Worm (Caenorhabditis elegans) whole organism, late embryonic: ENCODE results near the gene D2024.4.

Experiments used
- C08G9.2 ChIP-seq: sonication (generic microtip); optimal IDR thresholded peaks from 2 replicates; lab custom pipeline; 2016; ENCODE audit warnings: mild to moderate bottlenecking, missing genetic modification characterization, moderate library complexity, missing compliant biosample characterization
- F13H6.1 ChIP-seq: sonication (generic microtip); optimal IDR thresholded peaks from 2 replicates; lab custom pipeline; 2016; ENCODE audit warnings: missing genetic modification characterization, missing compliant biosample characterization
- K02D7.2 ChIP-seq: sonication (generic microtip); optimal IDR thresholded peaks from 2 replicates; lab custom pipeline; 2017; ENCODE audit warnings: mild to moderate bottlenecking, missing genetic modification characterization, missing compliant biosample characterization
- K09A11.1 ChIP-seq: sonication (generic microtip); optimal IDR thresholded peaks from 2 replicates; lab custom pipeline; 2017; ENCODE audit warnings: antibody characterized with exemption, mild to moderate bottlenecking, missing genetic modification characterization, missing compliant biosample characterization; ENCODE audit not compliant: insufficient read depth
- T23F11.4 ChIP-seq: fragments of 200-800 bp; sonication (Bioruptor generic); optimal IDR thresholded peaks from 2 replicates; lab custom pipeline; 2018; ENCODE audit warnings: mild to moderate bottlenecking, missing genetic modification characterization, missing compliant biosample characterization
- ahr-1 ChIP-seq: sonication (generic microtip); optimal IDR thresholded peaks from 2 replicates; lab custom pipeline; 2016; ENCODE audit warnings: missing genetic modification characterization, missing compliant biosample characterization
- ceh-18 ChIP-seq: sonication (generic microtip); optimal IDR thresholded peaks from 2 replicates; lab custom pipeline; 2016; ENCODE audit warnings: missing genetic modification characterization, missing compliant biosample characterization
- ceh-22 ChIP-seq: sonication (generic microtip); optimal IDR thresholded peaks from 2 replicates; lab custom pipeline; 2017; ENCODE audit warnings: missing biosample characterization, missing genetic modification characterization
- ceh-24 ChIP-seq: sonication (generic microtip); optimal IDR thresholded peaks from 2 replicates; lab custom pipeline; 2016; ENCODE audit warnings: mild to moderate bottlenecking, missing genetic modification characterization, missing compliant biosample characterization
- ceh-34 ChIP-seq: sonication (generic microtip); optimal IDR thresholded peaks from 2 replicates; lab custom pipeline; 2016; ENCODE audit warnings: mild to moderate bottlenecking, missing genetic modification characterization, missing compliant biosample characterization
- ceh-45 ChIP-seq: fragments of 200-800 bp; sonication (Bioruptor generic); IDR thresholded peaks from 2 replicates; pipeline ENCODE4 v1.3.6; 2022; ENCODE audit warnings: missing genetic modification reagents, missing genetic modification characterization, missing compliant biosample characterization
- ceh-6 ChIP-seq: fragments of 200-800 bp; sonication (Bioruptor generic); optimal IDR thresholded peaks from 2 replicates; lab custom pipeline; 2018; ENCODE audit warnings: mild to moderate bottlenecking, missing genetic modification characterization, missing compliant biosample characterization
- ceh-9 ChIP-seq: sonication (generic microtip); optimal IDR thresholded peaks from 2 replicates; lab custom pipeline; 2016; ENCODE audit warnings: mild to moderate bottlenecking, missing genetic modification characterization, inconsistent platforms, missing compliant biosample characterization
- che-1 ChIP-seq: sonication (generic microtip); optimal IDR thresholded peaks from 2 replicates; lab custom pipeline; 2016; ENCODE audit warnings: mild to moderate bottlenecking, missing genetic modification characterization, missing compliant biosample characterization
- dmd-4 ChIP-seq: sonication (generic microtip); optimal IDR thresholded peaks from 2 replicates; lab custom pipeline; 2016; ENCODE audit warnings: borderline replicate concordance, missing genetic modification characterization, missing compliant biosample characterization
- dve-1 ChIP-seq: sonication (generic microtip); optimal IDR thresholded peaks from 2 replicates; lab custom pipeline; 2017; ENCODE audit warnings: antibody characterized with exemption, mild to moderate bottlenecking, missing genetic modification characterization, missing compliant biosample characterization
- elt-2 ChIP-seq: sonication (generic microtip); optimal IDR thresholded peaks from 2 replicates; lab custom pipeline; 2016; ENCODE audit warnings: missing genetic modification reagents, missing genetic modification characterization, missing compliant biosample characterization
- elt-4 ChIP-seq: sonication (generic microtip); optimal IDR thresholded peaks from 2 replicates; lab custom pipeline; 2016; ENCODE audit warnings: missing genetic modification characterization, missing compliant biosample characterization
- eyg-1 ChIP-seq: sonication (generic microtip); optimal IDR thresholded peaks from 2 replicates; lab custom pipeline; 2016; ENCODE audit warnings: missing genotype, missing genetic modification characterization, missing compliant biosample characterization
- fax-1 ChIP-seq: sonication (generic microtip); optimal IDR thresholded peaks from 2 replicates; lab custom pipeline; 2016; ENCODE audit warnings: missing genotype, missing genetic modification characterization, missing compliant biosample characterization
- fkh-10 ChIP-seq: fragments of 150-350 bp; optimal IDR thresholded peaks from 2 replicates; lab custom pipeline; 2014; ENCODE audit warnings: missing biosample characterization, missing genetic modification reagents, missing genetic modification characterization
- fkh-6 ChIP-seq: sonication (generic microtip); optimal IDR thresholded peaks from 2 replicates; lab custom pipeline; 2016; ENCODE audit warnings: missing genetic modification characterization, missing compliant biosample characterization
- gmeb-2 ChIP-seq: sonication (generic microtip); optimal IDR thresholded peaks from 2 replicates; lab custom pipeline; 2016; ENCODE audit warnings: missing genetic modification characterization, inconsistent platforms, missing compliant biosample characterization
- hlh-13 ChIP-seq: fragments of 200-800 bp; sonication (Bioruptor generic); optimal IDR thresholded peaks from 2 replicates; lab custom pipeline; 2018; ENCODE audit warnings: mild to moderate bottlenecking, missing genetic modification characterization, missing compliant biosample characterization
- hlh-15 ChIP-seq: sonication (generic microtip); optimal IDR thresholded peaks from 2 replicates; lab custom pipeline; 2016; ENCODE audit warnings: missing genetic modification characterization, missing compliant biosample characterization
- hlh-30 ChIP-seq: sonication (generic microtip); optimal IDR thresholded peaks from 2 replicates; lab custom pipeline; 2017; ENCODE audit warnings: antibody characterized with exemption, missing genetic modification characterization, missing compliant biosample characterization; ENCODE audit not compliant: insufficient read depth
- hlh-6 ChIP-seq: sonication (generic microtip); optimal IDR thresholded peaks from 2 replicates; lab custom pipeline; 2016; ENCODE audit warnings: missing genotype, missing genetic modification characterization, missing compliant biosample characterization
- hlh-8 ChIP-seq: sonication (generic microtip); optimal IDR thresholded peaks from 2 replicates; lab custom pipeline; 2016; ENCODE audit warnings: missing genotype, missing genetic modification characterization, missing compliant biosample characterization
- lim-6 ChIP-seq: sonication (generic microtip); optimal IDR thresholded peaks from 2 replicates; lab custom pipeline; 2016; ENCODE audit warnings: missing genetic modification characterization, missing compliant biosample characterization
- madf-2 ChIP-seq: sonication (generic microtip); optimal IDR thresholded peaks from 2 replicates; lab custom pipeline; 2017; ENCODE audit warnings: missing genetic modification characterization, missing compliant biosample characterization
- mec-3 ChIP-seq: sonication (generic microtip); optimal IDR thresholded peaks from 2 replicates; lab custom pipeline; 2016; ENCODE audit warnings: borderline replicate concordance, missing genetic modification characterization, missing compliant biosample characterization
- nfya-1 ChIP-seq: sonication (generic microtip); optimal IDR thresholded peaks from 2 replicates; lab custom pipeline; 2017; ENCODE audit warnings: missing genetic modification characterization, mild to moderate bottlenecking, missing compliant biosample characterization, antibody characterized with exemption, moderate library complexity
- nhr-11 ChIP-seq: fragments of 150-350 bp; optimal IDR thresholded peaks from 2 replicates; lab custom pipeline; 2014; ENCODE audit warnings: missing biosample characterization, missing genetic modification characterization
- nhr-232 ChIP-seq: sonication (generic microtip); optimal IDR thresholded peaks from 2 replicates; lab custom pipeline; 2016; ENCODE audit warnings: missing genetic modification characterization, missing compliant biosample characterization
- npax-4 ChIP-seq: sonication (generic microtip); optimal IDR thresholded peaks from 2 replicates; lab custom pipeline; 2016; ENCODE audit warnings: missing genetic modification characterization, missing compliant biosample characterization
- odd-2 ChIP-seq: sonication (generic microtip); optimal IDR thresholded peaks from 2 replicates; lab custom pipeline; 2017; ENCODE audit warnings: antibody characterized with exemption, mild to moderate bottlenecking, missing genetic modification characterization, missing compliant biosample characterization
- pat-9 ChIP-seq: fragments of 200-800 bp; sonication (Bioruptor generic); optimal IDR thresholded peaks from 2 replicates; lab custom pipeline; 2018; ENCODE audit warnings: mild to moderate bottlenecking, missing genetic modification characterization, moderate library complexity, missing compliant biosample characterization
- pax-1 ChIP-seq: fragments of 150-350 bp; optimal IDR thresholded peaks from 2 replicates; lab custom pipeline; 2014; ENCODE audit warnings: missing biosample characterization, missing genetic modification characterization
- pha-2 ChIP-seq: sonication (generic microtip); optimal IDR thresholded peaks from 2 replicates; lab custom pipeline; 2017; ENCODE audit warnings: mild to moderate bottlenecking, missing genetic modification characterization, missing compliant biosample characterization
- pha-4 ChIP-seq: fragments of 150-350 bp; optimal IDR thresholded peaks from 2 replicates; lab custom pipeline; 2018; ENCODE audit warnings: missing biosample characterization, missing genetic modification reagents, missing genetic modification characterization
- pqm-1 ChIP-seq: sonication (generic microtip); optimal IDR thresholded peaks from 2 replicates; lab custom pipeline; 2016; ENCODE audit warnings: missing genetic modification characterization, missing compliant biosample characterization
- pros-1 ChIP-seq: fragments of 150-350 bp; optimal IDR thresholded peaks from 2 replicates; lab custom pipeline; 2014; ENCODE audit warnings: missing biosample characterization, missing genetic modification reagents, missing genetic modification characterization
- ref-2 ChIP-seq: sonication (generic microtip); optimal IDR thresholded peaks from 2 replicates; lab custom pipeline; 2016; ENCODE audit warnings: missing genetic modification characterization, missing compliant biosample characterization
- rnt-1 ChIP-seq: sonication (generic microtip); optimal IDR thresholded peaks from 2 replicates; lab custom pipeline; 2016; ENCODE audit warnings: missing genetic modification characterization, missing compliant biosample characterization
- sdc-2 ChIP-seq: sonication (generic microtip); optimal IDR thresholded peaks from 2 replicates; lab custom pipeline; 2016; ENCODE audit warnings: missing genotype, missing genetic modification characterization, missing compliant biosample characterization
- syd-9 ChIP-seq: sonication (generic microtip); optimal IDR thresholded peaks from 2 replicates; lab custom pipeline; 2016; ENCODE audit warnings: mild to moderate bottlenecking, missing genetic modification characterization, moderate library complexity, missing compliant biosample characterization
- tbx-2 ChIP-seq: sonication (generic microtip); optimal IDR thresholded peaks from 2 replicates; lab custom pipeline; 2016; ENCODE audit warnings: missing genetic modification characterization, missing compliant biosample characterization
- tbx-7 ChIP-seq: sonication (generic microtip); optimal IDR thresholded peaks from 2 replicates; lab custom pipeline; 2016; ENCODE audit warnings: missing genotype, missing genetic modification characterization, missing compliant biosample characterization
- ttx-3 ChIP-seq: sonication (generic microtip); optimal IDR thresholded peaks from 2 replicates; lab custom pipeline; 2016; ENCODE audit warnings: missing genetic modification reagents, missing genetic modification characterization, missing compliant biosample characterization
- unc-42 ChIP-seq: sonication (generic microtip); optimal IDR thresholded peaks from 2 replicates; lab custom pipeline; 2016; ENCODE audit warnings: missing genotype, missing genetic modification characterization, missing compliant biosample characterization
- unc-55 ChIP-seq: sonication (generic microtip); optimal IDR thresholded peaks from 2 replicates; lab custom pipeline; 2017; ENCODE audit warnings: missing biosample characterization, missing genetic modification reagents, missing genetic modification characterization
- unc-86 ChIP-seq: sonication (generic microtip); optimal IDR thresholded peaks from 2 replicates; lab custom pipeline; 2016; ENCODE audit warnings: missing genetic modification characterization, missing compliant biosample characterization
- zip-5 ChIP-seq: sonication (generic microtip); optimal IDR thresholded peaks from 2 replicates; lab custom pipeline; 2016; ENCODE audit warnings: missing genetic modification characterization, missing compliant biosample characterization
- ztf-16 ChIP-seq: sonication (generic microtip); optimal IDR thresholded peaks from 2 replicates; lab custom pipeline; 2017; ENCODE audit warnings: missing genetic modification characterization, missing compliant biosample characterization

The D2024.4 gene

ce11 chrIV:7230198-7230597 lies 837 bp upstream of the D2024.4 start, which contains the start of gene cap-1:
Gene cap-1, minus strand, starts transcription at chrIV:7230223.
- TF ChIP-seq ztf-16 (tag; lab: Kevin White, UChicago) (no peak), ceh-45 (GFP tag; lab: Robert Waterston, UW) (no peak), dve-1 (no peak), tbx-7 (tag; lab: Kevin White, UChicago) (no peak), lim-6 (tag; lab: Kevin White, UChicago) (no peak), pha-2 (tag; lab: Kevin White, UChicago) (no peak), K02D7.2 (tag; lab: Kevin White, UChicago) (no peak), rnt-1 (tag; lab: Kevin White, UChicago) (peak; percentile 47), sdc-2 (tag; lab: Kevin White, UChicago) (no peak), hlh-30 (no peak), hlh-15 (tag; lab: Kevin White, UChicago) (no peak), fkh-6 (tag; lab: Kevin White, UChicago) (no peak), nhr-11 (tag; lab: Kevin White, UChicago) (no peak), pqm-1 (tag; lab: Kevin White, UChicago) (peak; percentile 2), ceh-34 (peak; percentile 61), T23F11.4 (no peak), ttx-3 (tag; lab: Kevin White, UChicago) (no peak), npax-4 (tag; lab: Kevin White, UChicago) (no peak), elt-4 (tag; lab: Kevin White, UChicago) (no peak), pros-1 (tag; lab: Kevin White, UChicago) (no peak), pha-4 (tag; lab: Kevin White, UChicago) (no peak), F13H6.1 (no peak), pax-1 (tag; lab: Kevin White, UChicago) (no peak), ref-2 (tag; lab: Kevin White, UChicago) (no peak), tbx-2 (peak; percentile 79), ceh-18 (tag; lab: Kevin White, UChicago) (peak; percentile 21), nfya-1 (peak; percentile 5), fax-1 (tag; lab: Kevin White, UChicago) (peak; percentile 63), fkh-10 (GFP tag; lab: Kevin White, UChicago) (no peak), syd-9 (tag; lab: Kevin White, UChicago) (no peak), ceh-24 (tag; lab: Kevin White, UChicago) (no peak), madf-2 (tag; lab: Kevin White, UChicago) (no peak), hlh-6 (tag; lab: Kevin White, UChicago) (no peak), eyg-1 (no peak), C08G9.2 (tag; lab: Kevin White, UChicago) (peak; percentile 40), dmd-4 (tag; lab: Kevin White, UChicago) (no peak), che-1 (tag; lab: Kevin White, UChicago) (no peak), unc-55 (no peak), unc-42 (tag; lab: Kevin White, UChicago) (peak; percentile 37), hlh-13 (GFP tag; lab: Kevin White, UChicago) (no peak), gmeb-2 (tag; lab: Kevin White, UChicago) (no peak), odd-2 (tag; lab: Kevin White, UChicago) (no peak), hlh-8 (peak; percentile 39), ceh-9 (tag; lab: Kevin White, UChicago) (no peak), unc-86 (peak; percentile 3), ceh-22 (tag; lab: Kevin White, UChicago) (no peak), pat-9 (tag; lab: Kevin White, UChicago) (no peak), elt-2 (tag; lab: Kevin White, UChicago) (peak; percentile 43), ceh-6 (no peak), ahr-1 (no peak), K09A11.1 (tag; lab: Kevin White, UChicago) (no peak), mec-3 (tag; lab: Kevin White, UChicago) (no peak), zip-5 (tag; lab: Kevin White, UChicago) (peak; percentile 32), nhr-232 (tag; lab: Kevin White, UChicago) (no peak)
